Fruit fly (Drosophila melanogaster) whole organism, adult: ENCODE results near the gene CG18586.

Experiments used
- CG1620 ChIP-seq: fragments of 200-800 bp; sonication (Bioruptor generic); optimal IDR thresholded peaks from 2 replicates; lab custom pipeline; 2016; ENCODE audit warnings: missing biosample characterization, missing genetic modification characterization
- CG33017 ChIP-seq: fragments of 200-800 bp; sonication (Bioruptor generic); optimal IDR thresholded peaks from 2 replicates; lab custom pipeline; 2018; ENCODE audit warnings: missing biosample characterization, mild to moderate bottlenecking, missing genetic modification characterization, moderate library complexity
- CG5204 ChIP-seq: fragments of 200-800 bp; sonication (Bioruptor generic); optimal IDR thresholded peaks from 2 replicates; lab custom pipeline; 2016; ENCODE audit warnings: missing biosample characterization, missing genetic modification characterization
- CG7045 ChIP-seq: fragments of 200-800 bp; sonication (Bioruptor generic); optimal IDR thresholded peaks from 2 replicates; lab custom pipeline; 2017; ENCODE audit warnings: missing biosample characterization, mild to moderate bottlenecking, missing genetic modification characterization
- Mnt ChIP-seq: fragments of 200-800 bp; sonication (Bioruptor generic); optimal IDR thresholded peaks from 2 replicates; lab custom pipeline; 2016; ENCODE audit warnings: missing biosample characterization, mild to moderate bottlenecking, missing genetic modification characterization
- cic ChIP-seq: fragments of 200-800 bp; sonication (Bioruptor generic); optimal IDR thresholded peaks from 2 replicates; lab custom pipeline; 2017; ENCODE audit warnings: missing biosample characterization, mild to moderate bottlenecking, missing genetic modification characterization, moderate library complexity
- cnc ChIP-seq, 2 experiments: fragments of >200 bp; optimal IDR thresholded peaks; 2 replicates each; lab custom pipeline; 2017
- tj ChIP-seq: fragments of 200-800 bp; sonication (Bioruptor generic); optimal IDR thresholded peaks from 3 replicates; lab custom pipeline; 2017; ENCODE audit warnings: missing biosample characterization, mild to moderate bottlenecking, missing genetic modification characterization, moderate library complexity

dm6 chr3L:5855098-5855497, 18.0 kb upstream of the CG18586 start:
- TF ChIP-seq CG5204 (GFP tag; lab: Kevin White, UChicago) = no peak
- TF ChIP-seq CG1620 = no peak
- no peak for TF ChIP-seq tj
- no peak for TF ChIP-seq cnc (optimal IDR thresholded peaks at IDR 0.05; lab: Kevin White, UChicago)
- TF ChIP-seq cic (GFP tag; lab: Kevin White, UChicago) = no peak
- TF ChIP-seq CG7045 (GFP tag; lab: Kevin White, UChicago) = no peak
- no peak for TF ChIP-seq Mnt (GFP tag; lab: Kevin White, UChicago)
- no peak for TF ChIP-seq CG33017 (tag; lab: Kevin White, UChicago)
